Fruit fly (Drosophila melanogaster) whole organism, prepupa: ENCODE measurements around the gene Mfap1.

Source experiments
- CG10631 ChIP-seq: fragments of 200-800 bp; sonication (Bioruptor generic); optimal IDR thresholded peaks from 2 replicates; lab custom pipeline; 2016; ENCODE audit warnings: missing biosample characterization, missing genetic modification characterization
- CG11294 ChIP-seq: fragments of 200-800 bp; sonication (Bioruptor generic); IDR thresholded peaks from 2 replicates; pipeline ENCODE4 v1.3.6; 2022; ENCODE audit warnings: missing biosample characterization, missing genetic modification characterization
- CG11902 ChIP-seq: fragments of 200-800 bp; sonication (Bioruptor generic); optimal IDR thresholded peaks from 3 replicates; lab custom pipeline; 2016; ENCODE audit warnings: missing biosample characterization, missing genetic modification characterization
- CG34406 ChIP-seq: fragments of 200-800 bp; sonication (Bioruptor generic); optimal IDR thresholded peaks from 3 replicates; lab custom pipeline; 2016; ENCODE audit warnings: missing biosample characterization, missing genetic modification characterization
- CG3919 ChIP-seq: fragments of 200-800 bp; sonication (Bioruptor generic); optimal IDR thresholded peaks from 3 replicates; lab custom pipeline; 2016; ENCODE audit warnings: missing biosample characterization, missing genetic modification characterization
- CG4318 ChIP-seq: fragments of 200-800 bp; sonication (Bioruptor generic); optimal IDR thresholded peaks from 3 replicates; lab custom pipeline; 2017; ENCODE audit warnings: missing biosample characterization, mild to moderate bottlenecking, missing genetic modification characterization
- CG8319 ChIP-seq: fragments of 200-800 bp; sonication (Bioruptor generic); optimal IDR thresholded peaks from 3 replicates; lab custom pipeline; 2016; ENCODE audit warnings: missing biosample characterization, missing genetic modification characterization
- CG8632 ChIP-seq: fragments of 200-800 bp; sonication (Bioruptor generic); optimal IDR thresholded peaks from 3 replicates; lab custom pipeline; 2016; ENCODE audit warnings: missing biosample characterization, missing genetic modification characterization
- Eip78C ChIP-seq: fragments of 200-800 bp; sonication (Bioruptor generic); peaks from one replicate; lab custom pipeline; 2016; ENCODE audit warnings: missing biosample characterization, missing genetic modification characterization
- Eip93F ChIP-seq: fragments of 200-800 bp; sonication (Bioruptor generic); optimal IDR thresholded peaks from 2 replicates; lab custom pipeline; 2016; ENCODE audit warnings: missing biosample characterization, mild to moderate bottlenecking, missing genetic modification characterization
- Ets96B ChIP-seq: fragments of 200-800 bp; optimal IDR thresholded peaks from 2 replicates; lab custom pipeline; 2019; ENCODE audit warnings: missing biosample characterization, mild to moderate bottlenecking, missing genetic modification characterization, moderate library complexity
- Gug ChIP-seq: fragments of 200-800 bp; sonication (Bioruptor generic); IDR thresholded peaks from 2 replicates; pipeline ENCODE4 v1.3.6; 2022; ENCODE audit warnings: missing biosample characterization, missing genetic modification characterization
- Hr4 ChIP-seq: fragments of 200-800 bp; sonication (Bioruptor generic); optimal IDR thresholded peaks from 3 replicates; lab custom pipeline; 2016; ENCODE audit warnings: missing biosample characterization, missing genetic modification characterization
- Met ChIP-seq: fragments of 200-800 bp; sonication (Bioruptor generic); optimal IDR thresholded peaks from 3 replicates; lab custom pipeline; 2016; ENCODE audit warnings: missing biosample characterization, missing genetic modification characterization
- Sox102F ChIP-seq: fragments of 200-800 bp; sonication (Bioruptor generic); optimal IDR thresholded peaks from 2 replicates; lab custom pipeline; 2016; ENCODE audit warnings: missing biosample characterization, mild to moderate bottlenecking, missing genetic modification characterization
- achi ChIP-seq: fragments of 200-800 bp; sonication (Bioruptor generic); optimal IDR thresholded peaks from 3 replicates; lab custom pipeline; 2016; ENCODE audit warnings: missing biosample characterization, missing genetic modification characterization
- cyc ChIP-seq: fragments of 200-800 bp; sonication (Bioruptor generic); optimal IDR thresholded peaks from 3 replicates; lab custom pipeline; 2016; ENCODE audit warnings: missing biosample characterization, missing genetic modification characterization
- dsx ChIP-seq: fragments of 200-800 bp; optimal IDR thresholded peaks from 3 replicates; lab custom pipeline; 2019; ENCODE audit warnings: missing biosample characterization, mild to moderate bottlenecking, missing genetic modification characterization, moderate library complexity; ENCODE audit not compliant: poor library complexity, severe bottlenecking
- eg ChIP-seq: fragments of 200-800 bp; sonication (Bioruptor generic); IDR thresholded peaks from 3 replicates; pipeline ENCODE4 v1.3.6; 2022; ENCODE audit warnings: missing biosample characterization, missing genetic modification characterization
- fd85E ChIP-seq: fragments of 200-800 bp; sonication (Bioruptor generic); optimal IDR thresholded peaks from 3 replicates; lab custom pipeline; 2016; ENCODE audit warnings: missing biosample characterization, missing genetic modification characterization
- fkh ChIP-seq: fragments of 200-800 bp; sonication (Bioruptor generic); optimal IDR thresholded peaks from 3 replicates; lab custom pipeline; 2017; ENCODE audit warnings: missing biosample characterization, mild to moderate bottlenecking, missing genetic modification characterization, moderate library complexity
- pdm3 ChIP-seq: fragments of 200-800 bp; sonication (Bioruptor generic); optimal IDR thresholded peaks from 3 replicates; lab custom pipeline; 2016; ENCODE audit warnings: missing biosample characterization, missing genetic modification characterization
- spab ChIP-seq: fragments of 200-800 bp; sonication (Bioruptor generic); optimal IDR thresholded peaks from 2 replicates; lab custom pipeline; 2017; ENCODE audit warnings: missing biosample characterization, mild to moderate bottlenecking, missing genetic modification characterization, missing genetic modification reagents
- ss ChIP-seq, 2 experiments: fragments of 200-800 bp; sonication (Bioruptor generic); optimal IDR thresholded peaks; 2 replicates in 1 of 2; 3 replicates in 1 of 2; lab custom pipeline; 2017 to 2018; ENCODE audit warnings: mild to moderate bottlenecking in 2 of 2, missing biosample characterization in 2 of 2, missing genetic modification characterization in 2 of 2, moderate library complexity in 1 of 2
- svp ChIP-seq: fragments of 200-800 bp; sonication (Bioruptor generic); peaks from one replicate; lab custom pipeline; 2016; ENCODE audit warnings: missing biosample characterization, missing genetic modification characterization
- topi ChIP-seq: fragments of 200-800 bp; sonication (Bioruptor generic); optimal IDR thresholded peaks from 3 replicates; lab custom pipeline; 2016; ENCODE audit warnings: missing biosample characterization, missing genetic modification characterization

The Mfap1 gene

DNA sequence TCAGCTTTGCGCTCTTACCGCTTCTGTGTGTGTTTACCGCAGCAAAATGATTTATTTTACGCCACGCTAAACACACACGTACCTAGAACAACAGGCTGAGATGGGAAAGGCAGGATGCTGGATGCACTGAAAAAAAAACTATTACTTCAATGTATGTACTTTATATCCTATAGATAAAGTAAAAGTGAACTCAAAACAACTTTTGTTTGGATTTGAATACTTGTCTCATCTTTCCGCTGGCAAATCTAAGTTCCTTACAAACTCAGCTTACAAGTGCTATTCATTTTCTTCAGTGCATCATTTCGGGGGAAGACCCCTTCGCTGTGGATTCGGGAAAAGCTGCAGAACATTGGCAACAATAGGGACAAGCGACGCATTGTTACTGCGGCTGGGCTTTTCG lies 35.9 kb downstream of the Mfap1 start:
- TF ChIP-seq svp (GFP tag; lab: Kevin White, UChicago) (peak; percentile 55), fd85E (no peak), achi (GFP tag; lab: Kevin White, UChicago) (no peak), CG4318 (no peak), dsx (peak; percentile 11), Ets96B (tag; lab: Kevin White, UChicago) (no peak), CG3919 (GFP tag; lab: Kevin White, UChicago) (no peak), Eip78C (GFP tag; lab: Kevin White, UChicago) (peak; percentile 73), spab (GFP tag; lab: Kevin White, UChicago) (no peak), eg (0 out of 3 replicates have a peak, but pooled peaks have one; percentile 33), ss (GFP tag; optimal IDR thresholded peaks at IDR 0.05; lab: Kevin White, UChicago) (peak; percentile 12 to 43), topi (no peak)

DNA sequence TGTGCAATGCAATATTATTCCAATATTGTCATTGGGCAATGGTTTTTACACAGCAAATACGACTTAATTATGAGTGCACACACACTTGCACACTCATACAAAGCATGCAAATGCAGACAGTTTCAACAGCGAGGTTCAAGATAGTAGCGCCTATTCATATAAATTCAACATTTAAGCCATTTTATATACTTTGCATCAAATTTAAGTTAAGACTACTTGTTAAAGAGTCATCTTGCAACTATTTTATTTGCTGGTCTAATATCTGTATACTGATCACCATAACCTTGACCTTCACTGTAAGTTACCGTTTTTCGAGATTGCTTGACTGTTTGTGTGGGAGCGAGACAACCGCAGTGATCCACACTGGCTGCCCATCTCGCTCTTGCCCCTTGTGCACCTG lies 44.5 kb downstream of the Mfap1 start:
- TF ChIP-seq CG34406 (GFP tag; lab: Kevin White, UChicago) (no peak), spab (GFP tag; lab: Kevin White, UChicago) (no peak), topi (peak; percentile 22), svp (GFP tag; lab: Kevin White, UChicago) (peak; percentile 77), Sox102F (GFP tag; lab: Kevin White, UChicago) (no peak), Eip93F (GFP tag; lab: Kevin White, UChicago) (no peak), pdm3 (no peak), Hr4 (GFP tag; lab: Kevin White, UChicago) (no peak), CG10631 (GFP tag; lab: Kevin White, UChicago) (no peak), fkh (GFP tag; lab: Kevin White, UChicago) (no peak), CG8319 (GFP tag; lab: Kevin White, UChicago) (no peak), CG11902 (peak; percentile 30), eg (no peak), CG11294 (GFP tag; lab: Robert Waterston, UW) (no peak), Met (GFP tag; lab: Kevin White, UChicago) (no peak), CG8632 (GFP tag; lab: Kevin White, UChicago) (no peak), Gug (GFP tag; lab: Robert Waterston, UW) (no peak), cyc (no peak)
